Worm (Caenorhabditis elegans) whole organism, late embryonic: ENCODE measurements around the gene nhr-243.

ENCODE experiments used
- ceh-19 ChIP-seq: fragments of 200-800 bp; sonication (Bioruptor generic); optimal IDR thresholded peaks from 2 replicates; lab custom pipeline; 2018; ENCODE audit warnings: mild to moderate bottlenecking, missing genetic modification characterization, missing compliant biosample characterization
- tbx-2 ChIP-seq: sonication (generic microtip); optimal IDR thresholded peaks from 2 replicates; lab custom pipeline; 2016; ENCODE audit warnings: missing genetic modification characterization, missing compliant biosample characterization

DNA sequence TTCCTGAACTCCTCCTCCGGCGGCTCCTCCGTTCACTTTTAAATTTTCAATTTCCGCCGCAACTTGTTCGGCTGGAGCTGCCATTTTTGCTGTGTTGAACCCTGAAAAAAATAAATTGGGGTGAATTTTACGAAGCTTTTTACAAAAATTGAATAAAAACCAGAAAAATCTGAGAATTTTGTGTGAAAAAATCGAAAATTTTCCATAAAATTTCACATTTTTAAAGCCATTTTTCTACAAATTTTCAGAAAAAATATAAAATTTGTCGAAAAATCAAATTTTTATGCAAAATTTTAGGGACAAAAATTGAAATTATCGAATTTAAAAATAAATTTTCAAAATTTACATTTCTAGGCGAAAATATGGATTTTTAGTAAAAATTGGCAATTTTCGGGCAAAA lies 41.2 kb downstream of the nhr-243 start, which contains the start of gene wars-1:
- no peak for TF ChIP-seq ceh-19
- no peak for TF ChIP-seq tbx-2
